Worm (Caenorhabditis elegans) whole organism, late embryonic: ENCODE data around the gene zim-2.

Experiments
- K02D7.2 ChIP-seq: sonication (generic microtip); optimal IDR thresholded peaks from 2 replicates; lab custom pipeline; 2017; ENCODE audit warnings: mild to moderate bottlenecking, missing genetic modification characterization, missing compliant biosample characterization
- K09A11.1 ChIP-seq: sonication (generic microtip); optimal IDR thresholded peaks from 2 replicates; lab custom pipeline; 2017; ENCODE audit warnings: antibody characterized with exemption, mild to moderate bottlenecking, missing genetic modification characterization, missing compliant biosample characterization; ENCODE audit not compliant: insufficient read depth
- Y22D7AL.16 ChIP-seq: sonication (generic microtip); optimal IDR thresholded peaks from 2 replicates; lab custom pipeline; 2016; ENCODE audit warnings: missing genetic modification characterization, missing compliant biosample characterization
- ama-1 ChIP-seq: fragments of 150-350 bp; optimal IDR thresholded peaks from 2 replicates; lab custom pipeline; 2014
- ceh-14 ChIP-seq: sonication (generic microtip); optimal IDR thresholded peaks from 2 replicates; lab custom pipeline; 2016; ENCODE audit warnings: missing genotype, missing genetic modification characterization, missing compliant biosample characterization
- ceh-18 ChIP-seq: sonication (generic microtip); optimal IDR thresholded peaks from 2 replicates; lab custom pipeline; 2016; ENCODE audit warnings: missing genetic modification characterization, missing compliant biosample characterization
- ceh-24 ChIP-seq: sonication (generic microtip); optimal IDR thresholded peaks from 2 replicates; lab custom pipeline; 2016; ENCODE audit warnings: mild to moderate bottlenecking, missing genetic modification characterization, missing compliant biosample characterization
- ceh-30 ChIP-seq: fragments of 150-350 bp; optimal IDR thresholded peaks from 2 replicates; lab custom pipeline; 2014; ENCODE audit warnings: missing biosample characterization, missing genetic modification characterization
- ceh-34 ChIP-seq: sonication (generic microtip); optimal IDR thresholded peaks from 2 replicates; lab custom pipeline; 2016; ENCODE audit warnings: mild to moderate bottlenecking, missing genetic modification characterization, missing compliant biosample characterization
- che-1 ChIP-seq: sonication (generic microtip); optimal IDR thresholded peaks from 2 replicates; lab custom pipeline; 2016; ENCODE audit warnings: mild to moderate bottlenecking, missing genetic modification characterization, missing compliant biosample characterization
- dmd-4 ChIP-seq: sonication (generic microtip); optimal IDR thresholded peaks from 2 replicates; lab custom pipeline; 2016; ENCODE audit warnings: borderline replicate concordance, missing genetic modification characterization, missing compliant biosample characterization
- elt-4 ChIP-seq: sonication (generic microtip); optimal IDR thresholded peaks from 2 replicates; lab custom pipeline; 2016; ENCODE audit warnings: missing genetic modification characterization, missing compliant biosample characterization
- fax-1 ChIP-seq: sonication (generic microtip); optimal IDR thresholded peaks from 2 replicates; lab custom pipeline; 2016; ENCODE audit warnings: missing genotype, missing genetic modification characterization, missing compliant biosample characterization
- fkh-10 ChIP-seq: fragments of 150-350 bp; optimal IDR thresholded peaks from 2 replicates; lab custom pipeline; 2014; ENCODE audit warnings: missing biosample characterization, missing genetic modification reagents, missing genetic modification characterization
- fkh-6 ChIP-seq: sonication (generic microtip); optimal IDR thresholded peaks from 2 replicates; lab custom pipeline; 2016; ENCODE audit warnings: missing genetic modification characterization, missing compliant biosample characterization
- gmeb-2 ChIP-seq: sonication (generic microtip); optimal IDR thresholded peaks from 2 replicates; lab custom pipeline; 2016; ENCODE audit warnings: missing genetic modification characterization, inconsistent platforms, missing compliant biosample characterization
- hlh-13 ChIP-seq: fragments of 200-800 bp; sonication (Bioruptor generic); optimal IDR thresholded peaks from 2 replicates; lab custom pipeline; 2018; ENCODE audit warnings: mild to moderate bottlenecking, missing genetic modification characterization, missing compliant biosample characterization
- hlh-15 ChIP-seq: sonication (generic microtip); optimal IDR thresholded peaks from 2 replicates; lab custom pipeline; 2016; ENCODE audit warnings: missing genetic modification characterization, missing compliant biosample characterization
- hlh-30 ChIP-seq: sonication (generic microtip); optimal IDR thresholded peaks from 2 replicates; lab custom pipeline; 2017; ENCODE audit warnings: antibody characterized with exemption, missing genetic modification characterization, missing compliant biosample characterization; ENCODE audit not compliant: insufficient read depth
- hlh-6 ChIP-seq: sonication (generic microtip); optimal IDR thresholded peaks from 2 replicates; lab custom pipeline; 2016; ENCODE audit warnings: missing genotype, missing genetic modification characterization, missing compliant biosample characterization
- hlh-8 ChIP-seq: sonication (generic microtip); optimal IDR thresholded peaks from 2 replicates; lab custom pipeline; 2016; ENCODE audit warnings: missing genotype, missing genetic modification characterization, missing compliant biosample characterization
- lin-11 ChIP-seq: fragments of 200-800 bp; sonication (Bioruptor generic); optimal IDR thresholded peaks from 2 replicates; lab custom pipeline; 2018; ENCODE audit warnings: mild to moderate bottlenecking, missing genetic modification characterization, missing compliant biosample characterization
- madf-2 ChIP-seq: sonication (generic microtip); optimal IDR thresholded peaks from 2 replicates; lab custom pipeline; 2017; ENCODE audit warnings: missing genetic modification characterization, missing compliant biosample characterization
- mec-3 ChIP-seq: sonication (generic microtip); optimal IDR thresholded peaks from 2 replicates; lab custom pipeline; 2016; ENCODE audit warnings: borderline replicate concordance, missing genetic modification characterization, missing compliant biosample characterization
- nfya-1 ChIP-seq: sonication (generic microtip); optimal IDR thresholded peaks from 2 replicates; lab custom pipeline; 2017; ENCODE audit warnings: missing genetic modification characterization, mild to moderate bottlenecking, missing compliant biosample characterization, antibody characterized with exemption, moderate library complexity
- nhr-11 ChIP-seq: fragments of 150-350 bp; optimal IDR thresholded peaks from 2 replicates; lab custom pipeline; 2014; ENCODE audit warnings: missing biosample characterization, missing genetic modification characterization
- npax-4 ChIP-seq: sonication (generic microtip); optimal IDR thresholded peaks from 2 replicates; lab custom pipeline; 2016; ENCODE audit warnings: missing genetic modification characterization, missing compliant biosample characterization
- pag-3 ChIP-seq: sonication (generic microtip); optimal IDR thresholded peaks from 2 replicates; lab custom pipeline; 2016; ENCODE audit warnings: missing compliant biosample characterization, missing genetic modification characterization, borderline replicate concordance
- pha-2 ChIP-seq: sonication (generic microtip); optimal IDR thresholded peaks from 2 replicates; lab custom pipeline; 2017; ENCODE audit warnings: mild to moderate bottlenecking, missing genetic modification characterization, missing compliant biosample characterization
- pha-4 ChIP-seq: fragments of 150-350 bp; optimal IDR thresholded peaks from 2 replicates; lab custom pipeline; 2018; ENCODE audit warnings: missing biosample characterization, missing genetic modification reagents, missing genetic modification characterization
- ref-2 ChIP-seq: sonication (generic microtip); optimal IDR thresholded peaks from 2 replicates; lab custom pipeline; 2016; ENCODE audit warnings: missing genetic modification characterization, missing compliant biosample characterization
- tbx-7 ChIP-seq: sonication (generic microtip); optimal IDR thresholded peaks from 2 replicates; lab custom pipeline; 2016; ENCODE audit warnings: missing genotype, missing genetic modification characterization, missing compliant biosample characterization
- ttx-3 ChIP-seq: sonication (generic microtip); optimal IDR thresholded peaks from 2 replicates; lab custom pipeline; 2016; ENCODE audit warnings: missing genetic modification reagents, missing genetic modification characterization, missing compliant biosample characterization
- unc-42 ChIP-seq: sonication (generic microtip); optimal IDR thresholded peaks from 2 replicates; lab custom pipeline; 2016; ENCODE audit warnings: missing genotype, missing genetic modification characterization, missing compliant biosample characterization
- unc-55 ChIP-seq: sonication (generic microtip); optimal IDR thresholded peaks from 2 replicates; lab custom pipeline; 2017; ENCODE audit warnings: missing biosample characterization, missing genetic modification reagents, missing genetic modification characterization

Gene zim-2

ce11 chrIV:10515128-10515527, 39.9 kb upstream of the zim-2 start, which contains the start of gene C02F4.4:
Gene C02F4.4 (minus strand): TSS chrIV:10515228.
- TF ChIP-seq unc-55 (GFP tag; lab: Kevin White, UChicago) (no peak), ref-2 (tag; lab: Kevin White, UChicago) (no peak), ama-1 (no peak), Y22D7AL.16 (tag; lab: Kevin White, UChicago) (no peak), fkh-6 (tag; lab: Kevin White, UChicago) (no peak), ceh-24 (no peak), unc-42 (tag; lab: Kevin White, UChicago) (no peak), dmd-4 (tag; lab: Kevin White, UChicago) (no peak), hlh-8 (tag; lab: Kevin White, UChicago) (no peak), ceh-18 (tag; lab: Kevin White, UChicago) (no peak), npax-4 (no peak), ceh-34 (no peak), ceh-14 (no peak), pag-3 (tag; lab: Kevin White, UChicago) (no peak), che-1 (tag; lab: Kevin White, UChicago) (no peak), lin-11 (tag; lab: Kevin White, UChicago) (no peak), elt-4 (tag; lab: Kevin White, UChicago) (no peak), madf-2 (no peak), nfya-1 (no peak)

- TF ChIP-seq pag-3 (tag; lab: Kevin White, UChicago) = no peak
Observed at ce11 chrIV:10518652-10519051, 36.4 kb upstream of the zim-2 start.

- TF ChIP-seq dmd-4 (tag; lab: Kevin White, UChicago) = no peak
- TF ChIP-seq che-1 (tag; lab: Kevin White, UChicago) = no peak
- no peak for TF ChIP-seq ama-1
- no peak for TF ChIP-seq ttx-3 (tag; lab: Kevin White, UChicago)
- TF ChIP-seq hlh-6 (tag; lab: Kevin White, UChicago) = no peak
- no peak for TF ChIP-seq ceh-30
- TF ChIP-seq K09A11.1 = no peak
- TF ChIP-seq nfya-1 = no peak
- no peak for TF ChIP-seq K02D7.2 (tag; lab: Kevin White, UChicago)
- TF ChIP-seq pha-4 (tag; lab: Kevin White, UChicago) = no peak
- TF ChIP-seq fax-1 = no peak
- no peak for TF ChIP-seq nhr-11 (tag; lab: Kevin White, UChicago)
- TF ChIP-seq elt-4 (tag; lab: Kevin White, UChicago) = no peak
Observed at ce11 chrIV:10521106-10521505, 33.9 kb upstream of the zim-2 start, which contains the start of gene cal-4. Gene cal-4 (plus strand): TSS chrIV:10521406.

- TF ChIP-seq unc-42 (tag; lab: Kevin White, UChicago) (peak; percentile 27), gmeb-2 (tag; lab: Kevin White, UChicago) (no peak)
Observed at ce11 chrIV:10524095-10524829, 30.8 kb upstream of the zim-2 start, which contains the start of gene C02F4.5. Gene C02F4.5 (minus strand): TSS chrIV:10524145.

- TF ChIP-seq tbx-7 (no peak), pha-4 (tag; lab: Kevin White, UChicago) (no peak), nfya-1 (no peak), Y22D7AL.16 (tag; lab: Kevin White, UChicago) (no peak), fkh-10 (GFP tag; lab: Kevin White, UChicago) (no peak)
Observed at ce11 chrIV:10530648-10531047, 24.4 kb upstream of the zim-2 start, which contains the start of gene T07G12.2. Gene T07G12.2 (plus strand): TSS chrIV:10530709.

ce11 chrIV:10533639-10534038, 21.4 kb upstream of the zim-2 start, which contains the start of gene T07G12.3:
Gene T07G12.3 (plus strand): TSS chrIV:10533939.
- TF ChIP-seq unc-42 (tag; lab: Kevin White, UChicago) (no peak), hlh-6 (tag; lab: Kevin White, UChicago) (no peak), che-1 (tag; lab: Kevin White, UChicago) (no peak), mec-3 (no peak), pag-3 (tag; lab: Kevin White, UChicago) (no peak), hlh-15 (tag; lab: Kevin White, UChicago) (no peak), pha-2 (tag; lab: Kevin White, UChicago) (no peak), hlh-30 (tag; lab: Kevin White, UChicago) (no peak), hlh-13 (GFP tag; lab: Kevin White, UChicago) (no peak), nhr-11 (tag; lab: Kevin White, UChicago) (no peak), ceh-24 (no peak), hlh-8 (tag; lab: Kevin White, UChicago) (no peak)
- TF ChIP-seq, all 69 proteins: peak for 0
